Worm (Caenorhabditis elegans): Measurements from ENCODE around the gene D1086.17.

DNA sequence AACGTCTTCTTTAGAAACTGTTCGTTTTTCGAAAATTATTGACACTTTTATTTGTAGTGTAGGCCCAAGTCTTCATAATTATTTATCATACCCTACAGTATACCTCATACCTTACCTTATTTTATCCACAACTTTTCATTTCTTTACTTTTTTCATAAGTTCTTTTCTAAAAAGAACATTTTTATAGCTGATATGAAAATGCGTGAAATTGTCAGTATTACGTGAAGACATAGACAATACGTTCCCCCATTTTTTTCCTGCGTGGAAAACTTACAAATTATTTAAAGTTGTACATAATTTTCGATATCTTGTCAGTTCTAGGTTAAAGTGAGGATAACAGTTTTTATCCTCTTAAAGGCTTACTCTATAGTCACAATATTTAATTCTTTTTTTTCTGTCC lies 2.2 kb downstream of the D1086.17 start:
- TF ChIP-seq tbx-7 (tag; optimal IDR thresholded peaks at IDR 0.05) = no peak
- no peak for TF ChIP-seq ceh-14 (tag; optimal IDR thresholded peaks at IDR 0.05)
- TF ChIP-seq ceh-45 (GFP tag; IDR thresholded peaks at IDR 0.05) = no peak
